Worm (Caenorhabditis elegans) whole organism, L3 larva: ENCODE data around the gene T07A5.7.

ENCODE experiments used
- R02D3.7 ChIP-seq: fragments of 150-350 bp; optimal IDR thresholded peaks from 2 replicates; lab custom pipeline; 2014; ENCODE audit warnings: missing biosample characterization, missing genetic modification characterization
- aly-2 ChIP-seq: fragments of 150-350 bp; optimal IDR thresholded peaks from 2 replicates; lab custom pipeline; 2014; ENCODE audit warnings: missing biosample characterization, missing genetic modification characterization
- ama-1 ChIP-seq: fragments of 150-350 bp; optimal IDR thresholded peaks from 2 replicates; lab custom pipeline; 2018
- ceh-16 ChIP-seq: sonication (generic microtip); optimal IDR thresholded peaks from 2 replicates; lab custom pipeline; 2017; ENCODE audit warnings: missing biosample characterization, missing genetic modification characterization
- ceh-28 ChIP-seq: fragments of 150-350 bp; optimal IDR thresholded peaks from 2 replicates; lab custom pipeline; 2014; ENCODE audit warnings: missing biosample characterization, missing genetic modification reagents, missing genetic modification characterization
- ceh-82 ChIP-seq: fragments of 150-350 bp; optimal IDR thresholded peaks from 2 replicates; lab custom pipeline; 2014; ENCODE audit warnings: missing biosample characterization, missing genetic modification characterization
- daf-12 ChIP-seq: fragments of 150-350 bp; optimal IDR thresholded peaks from 2 replicates; lab custom pipeline; 2014; ENCODE audit warnings: missing biosample characterization, missing genetic modification reagents, missing genetic modification characterization
- egl-5 ChIP-seq: fragments of 150-350 bp; optimal IDR thresholded peaks from 2 replicates; lab custom pipeline; 2017; ENCODE audit warnings: missing biosample characterization, missing genetic modification reagents, missing genetic modification characterization, inconsistent platforms
- elt-1 ChIP-seq: fragments of 150-350 bp; optimal IDR thresholded peaks from 2 replicates; lab custom pipeline; 2014; ENCODE audit warnings: missing biosample characterization, missing genetic modification characterization
- eor-1 ChIP-seq, 2 experiments: fragments of 150-350 bp; optimal IDR thresholded peaks; 2 replicates each; lab custom pipeline; 2014 to 2018; ENCODE audit warnings: missing biosample characterization in 2 of 2, missing genetic modification characterization in 2 of 2
- fkh-10 ChIP-seq: sonication (generic microtip); optimal IDR thresholded peaks from 2 replicates; lab custom pipeline; 2017; ENCODE audit warnings: missing biosample characterization, missing genetic modification reagents, missing genetic modification characterization
- fkh-2 ChIP-seq: fragments of 150-350 bp; optimal IDR thresholded peaks from 2 replicates; lab custom pipeline; 2014; ENCODE audit warnings: missing biosample characterization, missing genetic modification reagents, missing genetic modification characterization
- fos-1 ChIP-seq: fragments of 150-350 bp; optimal IDR thresholded peaks from 2 replicates; lab custom pipeline; 2014; ENCODE audit warnings: missing biosample characterization, missing genetic modification characterization
- hmg-11 ChIP-seq: sonication (generic microtip); optimal IDR thresholded peaks from 2 replicates; lab custom pipeline; 2016; ENCODE audit warnings: missing genetic modification characterization, missing compliant biosample characterization
- jun-1 ChIP-seq: fragments of 150-350 bp; optimal IDR thresholded peaks from 2 replicates; lab custom pipeline; 2014; ENCODE audit warnings: missing biosample characterization, missing genetic modification reagents, missing genetic modification characterization
- lin-15B ChIP-seq: fragments of 150-350 bp; optimal IDR thresholded peaks from 2 replicates; lab custom pipeline; 2014; ENCODE audit warnings: missing biosample characterization, missing genetic modification characterization
- lin-39 ChIP-seq: fragments of 150-350 bp; optimal IDR thresholded peaks from 2 replicates; lab custom pipeline; 2018; ENCODE audit warnings: missing biosample characterization, missing genetic modification reagents, missing genetic modification characterization
- mdl-1 ChIP-seq: fragments of 150-350 bp; optimal IDR thresholded peaks from 2 replicates; lab custom pipeline; 2014; ENCODE audit warnings: missing biosample characterization, missing genetic modification characterization
- mml-1 ChIP-seq: fragments of 150-350 bp; sonication (generic microtip); optimal IDR thresholded peaks from 3 replicates; lab custom pipeline; 2014; ENCODE audit warnings: missing biosample characterization, missing genetic modification characterization
- nhr-12 ChIP-seq: fragments of 150-350 bp; optimal IDR thresholded peaks from 2 replicates; lab custom pipeline; 2014; ENCODE audit warnings: missing biosample characterization, missing genetic modification characterization
- nhr-23 ChIP-seq: fragments of 150-350 bp; optimal IDR thresholded peaks from 2 replicates; lab custom pipeline; 2014; ENCODE audit warnings: missing biosample characterization, missing genetic modification reagents, missing genetic modification characterization
- nhr-25 ChIP-seq: sonication (generic microtip); optimal IDR thresholded peaks from 2 replicates; lab custom pipeline; 2017; ENCODE audit warnings: missing biosample characterization, missing genetic modification characterization
- nhr-28 ChIP-seq: fragments of 150-350 bp; optimal IDR thresholded peaks from 2 replicates; lab custom pipeline; 2014; ENCODE audit warnings: missing biosample characterization, missing genetic modification characterization
- nhr-43 ChIP-seq: sonication (generic microtip); optimal IDR thresholded peaks from 2 replicates; lab custom pipeline; 2016; ENCODE audit warnings: mild to moderate bottlenecking, missing genetic modification characterization, missing compliant biosample characterization; ENCODE audit not compliant: poor library complexity, severe bottlenecking
- nhr-67 ChIP-seq: fragments of 150-350 bp; optimal IDR thresholded peaks from 2 replicates; lab custom pipeline; 2014; ENCODE audit warnings: missing biosample characterization, missing genetic modification characterization
- nhr-76 ChIP-seq: fragments of 150-350 bp; sonication (generic microtip); optimal IDR thresholded peaks from 5 replicates; lab custom pipeline; 2014; ENCODE audit warnings: missing biosample characterization, missing genetic modification characterization
- nhr-77 ChIP-seq: fragments of 150-350 bp; optimal IDR thresholded peaks from 2 replicates; lab custom pipeline; 2014; ENCODE audit warnings: missing biosample characterization, missing genetic modification characterization
- pha-4 ChIP-seq: fragments of 150-350 bp; optimal IDR thresholded peaks from 2 replicates; lab custom pipeline; 2014; ENCODE audit warnings: missing biosample characterization, missing genetic modification reagents, missing genetic modification characterization
- pqm-1 ChIP-seq: fragments of 150-350 bp; optimal IDR thresholded peaks from 2 replicates; lab custom pipeline; 2017; ENCODE audit warnings: missing biosample characterization, missing genetic modification characterization, inconsistent platforms
- sea-2 ChIP-seq: fragments of 150-350 bp; sonication (generic microtip); optimal IDR thresholded peaks from 4 replicates; lab custom pipeline; 2014; ENCODE audit warnings: missing biosample characterization, missing genetic modification reagents, missing genetic modification characterization
- snpc-4 ChIP-seq: fragments of 150-350 bp; optimal IDR thresholded peaks from 2 replicates; lab custom pipeline; 2014; ENCODE audit warnings: missing biosample characterization, missing genetic modification characterization
- unc-39 ChIP-seq: sonication (generic microtip); optimal IDR thresholded peaks from 4 replicates; lab custom pipeline; 2017; ENCODE audit warnings: missing biosample characterization, missing genetic modification characterization

Gene T07A5.7

ce11 chrIII:10344762-10345161, 33.8 kb upstream of the T07A5.7 start:
- no peak for TF ChIP-seq lin-15B (tag; lab: Kevin White, UChicago)

ce11 chrIII:10341758-10342157, 30.8 kb upstream of the T07A5.7 start, which contains the start of gene tbx-9:
Gene tbx-9, minus strand, starts transcription at chrIII:10341858.
- TF ChIP-seq mml-1 (tag; lab: Kevin White, UChicago) (no peak), lin-39 (tag; lab: Kevin White, UChicago) (no peak), daf-12 (tag; lab: Kevin White, UChicago) (no peak), aly-2 (tag; lab: Kevin White, UChicago) (no peak), nhr-76 (tag; lab: Kevin White, UChicago) (no peak), fos-1 (tag; lab: Kevin White, UChicago) (no peak), eor-1 (tag; optimal IDR thresholded peaks at IDR 0.05; lab: Kevin White, UChicago) (no peak)

ce11 chrIII:10339949-10340348, 29.0 kb upstream of the T07A5.7 start:
- no peak for TF ChIP-seq fkh-10 (GFP tag; lab: Kevin White, UChicago)
- TF ChIP-seq egl-5 (tag; lab: Kevin White, UChicago): no peak
- TF ChIP-seq nhr-77: no peak
- no peak for TF ChIP-seq lin-39 (tag; lab: Kevin White, UChicago)
- TF ChIP-seq, all 47 proteins: peak for 0

ce11 chrIII:10338992-10339852, 28.3 kb upstream of the T07A5.7 start:
- TF ChIP-seq daf-12 (tag; lab: Kevin White, UChicago) (no peak), ceh-16 (no peak), nhr-28 (tag; lab: Kevin White, UChicago) (no peak), pha-4 (no peak), mdl-1 (tag; lab: Kevin White, UChicago) (no peak), mml-1 (tag; lab: Kevin White, UChicago) (no peak), eor-1 (tag; optimal IDR thresholded peaks at IDR 0.05; lab: Kevin White, UChicago) (no peak), unc-39 (tag; lab: Kevin White, UChicago) (no peak), fos-1 (tag; lab: Kevin White, UChicago) (no peak), nhr-25 (peak; percentile 39), nhr-23 (tag; lab: Kevin White, UChicago) (no peak), ceh-28 (tag; lab: Kevin White, UChicago) (peak; percentile 34), fkh-2 (tag; lab: Kevin White, UChicago) (no peak), nhr-67 (no peak), lin-15B (tag; lab: Kevin White, UChicago) (no peak), pqm-1 (tag; lab: Kevin White, UChicago) (no peak), nhr-77 (no peak), sea-2 (GFP tag; lab: Kevin White, UChicago) (no peak), elt-1 (no peak), R02D3.7 (tag; lab: Kevin White, UChicago) (peak; percentile 19), nhr-12 (no peak), snpc-4 (tag; lab: Kevin White, UChicago) (no peak), hmg-11 (tag; lab: Kevin White, UChicago) (no peak), jun-1 (no peak), ceh-82 (tag; lab: Kevin White, UChicago) (no peak), ama-1 (peak; percentile 66)

- TF ChIP-seq nhr-43 (tag; lab: Kevin White, UChicago): peak; percentile 61
- TF ChIP-seq hmg-11 (tag; lab: Kevin White, UChicago): no peak
- no peak for TF ChIP-seq mdl-1 (tag; lab: Kevin White, UChicago)
- peak; percentile 27 for TF ChIP-seq nhr-23 (tag; lab: Kevin White, UChicago)
- TF ChIP-seq jun-1: peak; percentile 48
- peak; percentile 27 for TF ChIP-seq ceh-28 (tag; lab: Kevin White, UChicago)
- TF ChIP-seq elt-1: peak; percentile 43
- peak; percentile 51 for TF ChIP-seq nhr-25
These were observed 26.7 kb upstream of the T07A5.7 start, which contains the start of gene ttr-15 for ce11 chrIII:10337508-10338166. Gene ttr-15, plus strand, starts transcription at chrIII:10337847.
